Worm (Caenorhabditis elegans) whole organism, L3 larva: ENCODE results near the gene abhd-12.

Experiments used
- ama-1 ChIP-seq: fragments of 150-350 bp; optimal IDR thresholded peaks from 2 replicates; lab custom pipeline; 2018
- ceh-28 ChIP-seq: fragments of 150-350 bp; optimal IDR thresholded peaks from 2 replicates; lab custom pipeline; 2014; ENCODE audit warnings: missing biosample characterization, missing genetic modification reagents, missing genetic modification characterization
- ceh-82 ChIP-seq: fragments of 150-350 bp; optimal IDR thresholded peaks from 2 replicates; lab custom pipeline; 2014; ENCODE audit warnings: missing biosample characterization, missing genetic modification characterization
- ceh-9 ChIP-seq: sonication (generic microtip); optimal IDR thresholded peaks from 2 replicates; lab custom pipeline; 2018; ENCODE audit warnings: missing biosample characterization, missing genetic modification characterization
- daf-12 ChIP-seq: fragments of 150-350 bp; optimal IDR thresholded peaks from 2 replicates; lab custom pipeline; 2014; ENCODE audit warnings: missing biosample characterization, missing genetic modification reagents, missing genetic modification characterization
- egl-27 ChIP-seq: sonication (generic microtip); optimal IDR thresholded peaks from 4 replicates; lab custom pipeline; 2017; ENCODE audit warnings: missing biosample characterization, missing genetic modification reagents, missing genetic modification characterization
- elt-1 ChIP-seq: fragments of 150-350 bp; optimal IDR thresholded peaks from 2 replicates; lab custom pipeline; 2014; ENCODE audit warnings: missing biosample characterization, missing genetic modification characterization
- elt-2 ChIP-seq: sonication (generic microtip); optimal IDR thresholded peaks from 2 replicates; lab custom pipeline; 2016; ENCODE audit warnings: missing genetic modification reagents, mild to moderate bottlenecking, missing genetic modification characterization, missing compliant biosample characterization
- elt-3 ChIP-seq, 3 experiments: fragments of 150-350 bp in 1 of 3; sonication (generic microtip) in 2 of 3; optimal IDR thresholded peaks; 2 replicates in 2 of 3; 4 replicates in 1 of 3; lab custom pipeline; 2014 to 2017; ENCODE audit warnings: missing biosample characterization in 3 of 3, missing genetic modification characterization in 3 of 3
- eor-1 ChIP-seq, 2 experiments: fragments of 150-350 bp; optimal IDR thresholded peaks; 2 replicates each; lab custom pipeline; 2014 to 2018; ENCODE audit warnings: missing biosample characterization in 2 of 2, missing genetic modification characterization in 2 of 2
- fkh-10 ChIP-seq: sonication (generic microtip); optimal IDR thresholded peaks from 2 replicates; lab custom pipeline; 2017; ENCODE audit warnings: missing biosample characterization, missing genetic modification reagents, missing genetic modification characterization
- fos-1 ChIP-seq: fragments of 150-350 bp; optimal IDR thresholded peaks from 2 replicates; lab custom pipeline; 2014; ENCODE audit warnings: missing biosample characterization, missing genetic modification characterization
- hmg-11 ChIP-seq: sonication (generic microtip); optimal IDR thresholded peaks from 2 replicates; lab custom pipeline; 2016; ENCODE audit warnings: missing genetic modification characterization, missing compliant biosample characterization
- jun-1 ChIP-seq: fragments of 150-350 bp; optimal IDR thresholded peaks from 2 replicates; lab custom pipeline; 2014; ENCODE audit warnings: missing biosample characterization, missing genetic modification reagents, missing genetic modification characterization
- lin-15B ChIP-seq: fragments of 150-350 bp; optimal IDR thresholded peaks from 2 replicates; lab custom pipeline; 2014; ENCODE audit warnings: missing biosample characterization, missing genetic modification characterization
- lin-39 ChIP-seq: fragments of 150-350 bp; optimal IDR thresholded peaks from 2 replicates; lab custom pipeline; 2018; ENCODE audit warnings: missing biosample characterization, missing genetic modification reagents, missing genetic modification characterization
- mdl-1 ChIP-seq: fragments of 150-350 bp; optimal IDR thresholded peaks from 2 replicates; lab custom pipeline; 2014; ENCODE audit warnings: missing biosample characterization, missing genetic modification characterization
- nfya-1 ChIP-seq: sonication (generic microtip); optimal IDR thresholded peaks from 2 replicates; lab custom pipeline; 2017; ENCODE audit warnings: missing genetic modification characterization, mild to moderate bottlenecking, missing compliant biosample characterization, antibody characterized with exemption, moderate library complexity; ENCODE audit not compliant: insufficient read depth
- nhr-23 ChIP-seq: fragments of 150-350 bp; optimal IDR thresholded peaks from 2 replicates; lab custom pipeline; 2014; ENCODE audit warnings: missing biosample characterization, missing genetic modification reagents, missing genetic modification characterization
- nhr-237 ChIP-seq: fragments of 150-350 bp; optimal IDR thresholded peaks from 2 replicates; lab custom pipeline; 2014; ENCODE audit warnings: missing biosample characterization, missing genetic modification characterization
- nhr-25 ChIP-seq: sonication (generic microtip); optimal IDR thresholded peaks from 2 replicates; lab custom pipeline; 2017; ENCODE audit warnings: missing biosample characterization, missing genetic modification characterization
- nhr-43 ChIP-seq: sonication (generic microtip); optimal IDR thresholded peaks from 2 replicates; lab custom pipeline; 2016; ENCODE audit warnings: mild to moderate bottlenecking, missing genetic modification characterization, missing compliant biosample characterization; ENCODE audit not compliant: poor library complexity, severe bottlenecking
- nhr-77 ChIP-seq: fragments of 150-350 bp; optimal IDR thresholded peaks from 2 replicates; lab custom pipeline; 2014; ENCODE audit warnings: missing biosample characterization, missing genetic modification characterization
- pha-4 ChIP-seq: fragments of 150-350 bp; optimal IDR thresholded peaks from 2 replicates; lab custom pipeline; 2014; ENCODE audit warnings: missing biosample characterization, missing genetic modification reagents, missing genetic modification characterization
- pqm-1 ChIP-seq: fragments of 150-350 bp; optimal IDR thresholded peaks from 2 replicates; lab custom pipeline; 2017; ENCODE audit warnings: missing biosample characterization, missing genetic modification characterization, inconsistent platforms
- snpc-4 ChIP-seq: fragments of 150-350 bp; optimal IDR thresholded peaks from 2 replicates; lab custom pipeline; 2014; ENCODE audit warnings: missing biosample characterization, missing genetic modification characterization
- unc-39 ChIP-seq: sonication (generic microtip); optimal IDR thresholded peaks from 4 replicates; lab custom pipeline; 2017; ENCODE audit warnings: missing biosample characterization, missing genetic modification characterization
- unc-62 ChIP-seq: fragments of 150-350 bp; sonication (generic microtip); optimal IDR thresholded peaks from 4 replicates; lab custom pipeline; 2014; ENCODE audit warnings: missing biosample characterization, missing genetic modification reagents, missing genetic modification characterization
- zag-1 ChIP-seq: fragments of 150-350 bp; optimal IDR thresholded peaks from 2 replicates; lab custom pipeline; 2014; ENCODE audit warnings: missing biosample characterization, missing genetic modification characterization

Gene abhd-12

DNA sequence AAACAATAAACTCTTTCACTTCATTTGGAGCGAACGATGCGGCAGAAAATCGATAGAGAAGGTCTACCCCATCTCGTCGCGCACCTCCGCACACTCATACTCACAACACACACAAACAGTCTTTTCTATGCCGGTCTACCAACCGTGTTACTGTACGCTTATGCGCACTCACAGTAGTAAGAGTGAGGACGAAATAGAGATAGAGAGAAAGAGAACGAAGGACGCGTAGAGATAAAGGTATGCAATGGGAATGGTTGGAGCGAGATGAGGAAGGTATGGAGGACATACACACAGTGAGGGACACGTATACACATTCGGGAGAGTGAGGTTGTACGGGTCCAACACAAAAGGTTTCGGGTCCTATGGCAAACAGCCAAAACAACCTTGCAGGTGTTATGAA is 4.9 kb upstream of the abhd-12 start:
- peak; percentile 1 for TF ChIP-seq lin-39 (tag; lab: Kevin White, UChicago)
- no peak for TF ChIP-seq fkh-10 (GFP tag; lab: Kevin White, UChicago)
- TF ChIP-seq hmg-11 (tag; lab: Kevin White, UChicago) = peak; percentile 32
- peak; percentile 31 for TF ChIP-seq elt-2 (tag; lab: Kevin White, UChicago)
- peak; percentile 73 for TF ChIP-seq pha-4 (tag; lab: Kevin White, UChicago)
- TF ChIP-seq nhr-25 (tag; lab: Kevin White, UChicago) = peak; percentile 93
- TF ChIP-seq ceh-9 = no peak
- TF ChIP-seq ama-1 (lab: Kevin White, UChicago) = no peak
- TF ChIP-seq nfya-1 (tag; lab: Kevin White, UChicago) = peak; percentile 32
- TF ChIP-seq lin-15B (tag; lab: Kevin White, UChicago) = peak; percentile 14
- TF ChIP-seq nhr-23 (tag; lab: Kevin White, UChicago) = peak; percentile 55
- peak; percentile 12 for TF ChIP-seq pqm-1 (tag; lab: Kevin White, UChicago)
- peak; percentile 45 for TF ChIP-seq ceh-28 (tag; lab: Kevin White, UChicago)

DNA sequence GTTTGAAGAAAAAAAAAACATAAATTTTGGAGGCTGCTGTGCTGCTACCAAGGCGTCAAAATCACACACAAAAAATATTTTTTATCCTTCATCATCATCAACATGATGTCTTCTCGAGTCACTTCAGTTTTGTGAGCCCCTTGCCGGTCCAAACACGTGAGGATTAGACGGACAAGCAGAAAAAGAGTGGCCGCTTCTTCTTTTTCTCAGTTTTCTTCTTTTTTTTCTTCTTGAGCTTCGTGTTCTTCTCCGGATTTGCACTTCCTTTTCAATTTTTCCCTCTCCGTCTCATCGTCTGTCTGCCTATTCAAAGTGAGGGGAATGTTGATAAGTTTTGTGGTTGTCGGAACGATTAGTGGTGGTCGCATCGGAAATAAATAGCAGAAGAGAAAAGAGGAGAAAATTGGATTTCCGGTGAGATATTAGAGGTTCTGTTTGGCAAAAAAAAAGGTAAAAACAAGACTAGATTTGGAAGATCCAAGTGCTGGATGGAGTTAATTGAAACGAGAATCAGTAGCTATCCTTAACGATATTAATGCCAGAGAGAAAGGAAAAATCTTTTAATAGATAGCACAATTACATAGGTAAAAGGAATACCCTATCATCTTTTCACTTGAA is 3.2 kb upstream of the abhd-12 start:
- TF ChIP-seq pha-4 (tag; lab: Kevin White, UChicago) (no peak), fkh-10 (GFP tag; lab: Kevin White, UChicago) (peak; percentile 34), nhr-77 (tag; lab: Kevin White, UChicago) (no peak), nfya-1 (tag; lab: Kevin White, UChicago) (peak; percentile 56), lin-39 (tag; lab: Kevin White, UChicago) (peak; percentile 77), snpc-4 (tag; lab: Kevin White, UChicago) (peak; percentile 43), elt-1 (tag; lab: Kevin White, UChicago) (peak; percentile 43), lin-15B (tag; lab: Kevin White, UChicago) (peak; percentile 30), ceh-82 (no peak)

DNA sequence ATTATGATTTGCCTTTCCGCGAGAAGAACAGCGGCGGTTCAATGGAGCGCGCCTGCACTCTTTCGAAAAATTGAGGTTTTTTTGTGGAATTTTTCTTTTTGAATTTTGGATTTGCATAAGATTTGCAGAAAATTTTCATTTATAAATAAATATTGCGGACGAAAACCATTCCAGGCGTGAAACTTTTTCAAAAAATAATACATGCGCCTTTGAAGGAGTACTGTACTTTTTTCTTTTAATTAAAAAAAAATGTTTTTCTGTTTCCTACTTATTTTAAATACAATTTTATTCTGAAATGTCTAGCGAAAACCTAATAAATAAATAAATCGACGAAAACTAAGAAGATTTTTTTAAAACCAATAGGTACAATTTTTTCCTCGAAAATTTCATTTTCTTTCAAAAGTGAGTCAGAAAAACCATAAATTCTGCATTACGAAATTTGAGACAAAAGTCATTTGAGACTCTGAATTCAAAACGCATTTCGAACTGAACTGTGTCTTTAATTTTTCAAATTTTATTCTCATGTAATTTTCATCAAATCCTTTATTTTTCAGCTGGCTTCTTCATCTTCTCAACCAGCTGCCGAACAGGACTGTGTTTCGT is 2.6 kb upstream of the abhd-12 start, which contains the start of gene F26D11.1:
F26D11.1 (plus strand) TSS at position 553 of the 603 bp plus-strand sequence.
- TF ChIP-seq pqm-1 (tag; lab: Kevin White, UChicago) (no peak), elt-3 (tag; optimal IDR thresholded peaks at IDR 0.05; lab: Kevin White, UChicago) (no peak), eor-1 (tag; optimal IDR thresholded peaks at IDR 0.05; lab: Kevin White, UChicago) (no peak), unc-62 (GFP tag; lab: Kevin White, UChicago) (no peak)

DNA sequence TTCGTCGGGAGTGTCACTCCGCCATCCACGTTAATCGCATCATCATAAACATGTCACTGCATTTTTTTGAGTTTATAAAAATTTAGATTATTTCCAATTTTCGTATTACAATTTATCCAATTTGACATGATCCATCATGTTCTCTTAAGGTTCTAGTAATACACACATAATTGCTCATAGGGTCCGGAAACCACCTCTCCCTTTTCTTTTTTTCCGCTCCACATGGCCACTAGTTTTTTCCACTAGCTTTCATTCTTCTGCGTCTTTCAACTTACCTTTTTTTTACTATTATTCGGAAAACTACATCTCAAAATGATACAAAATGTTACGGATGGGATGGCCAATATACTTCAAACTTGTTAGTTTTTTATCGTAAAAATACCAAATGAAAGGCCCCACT is 2.2 kb downstream of the abhd-12 start, which contains the start of gene Y97E10AL.1:
Y97E10AL.1 (plus strand) TSS at position 301 of the 400 bp plus-strand sequence.
- TF ChIP-seq elt-1 (tag; lab: Kevin White, UChicago) = no peak
- TF ChIP-seq pqm-1 (tag; lab: Kevin White, UChicago) = no peak
- no peak for TF ChIP-seq ceh-9
- TF ChIP-seq jun-1 = no peak
- no peak for TF ChIP-seq unc-39 (tag; lab: Kevin White, UChicago)
- no peak for TF ChIP-seq daf-12 (tag; lab: Kevin White, UChicago)
- no peak for TF ChIP-seq lin-15B (tag; lab: Kevin White, UChicago)
- TF ChIP-seq unc-62 (GFP tag; lab: Kevin White, UChicago) = no peak
- TF ChIP-seq ama-1 (lab: Kevin White, UChicago) = no peak
- no peak for TF ChIP-seq egl-27 (tag; lab: Kevin White, UChicago)
- TF ChIP-seq nhr-237 = no peak
- TF ChIP-seq eor-1 (tag; optimal IDR thresholded peaks at IDR 0.05; lab: Kevin White, UChicago) = no peak
- no peak for TF ChIP-seq fos-1 (tag; lab: Kevin White, UChicago)
- no peak for TF ChIP-seq mdl-1 (tag; lab: Kevin White, UChicago)

DNA sequence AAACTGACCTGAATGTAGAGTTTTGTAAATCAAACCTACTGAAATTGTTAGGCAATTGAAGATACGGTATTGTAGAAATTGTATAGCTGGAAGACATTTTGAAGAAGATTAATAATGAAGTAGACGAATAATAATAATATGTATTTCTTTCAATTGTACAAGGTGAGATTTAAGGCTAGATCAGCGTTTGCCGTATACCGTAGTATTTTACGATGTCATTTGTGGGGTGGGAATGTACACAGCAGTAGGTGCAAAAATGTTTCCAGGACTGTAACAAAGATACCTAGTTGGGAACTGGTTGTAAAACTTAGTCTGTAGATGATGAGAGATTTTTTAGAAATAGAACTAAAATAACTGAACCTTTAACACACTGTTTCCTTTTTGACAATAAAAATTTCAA is 10.9 kb downstream of the abhd-12 start, which contains the start of gene ceh-76:
ceh-76 (minus strand) TSS at position 101 of the 400 bp plus-strand sequence.
- TF ChIP-seq snpc-4 (tag; lab: Kevin White, UChicago) (no peak), pha-4 (tag; lab: Kevin White, UChicago) (no peak), zag-1 (tag; lab: Kevin White, UChicago) (no peak), nhr-43 (tag; lab: Kevin White, UChicago) (no peak), lin-15B (tag; lab: Kevin White, UChicago) (no peak)
